Worm (Caenorhabditis elegans) whole organism, L1 larva: Measurements from ENCODE around the gene unc-79.

Experiments used
- C04F5.9 ChIP-seq: sonication (generic microtip); optimal IDR thresholded peaks from 2 replicates; lab custom pipeline; 2016; ENCODE audit warnings: missing genetic modification characterization, missing compliant biosample characterization
- C16A3.4 ChIP-seq: fragments of 150-350 bp; optimal IDR thresholded peaks from 2 replicates; lab custom pipeline; 2014; ENCODE audit warnings: missing biosample characterization, missing genetic modification characterization
- C34B4.2 ChIP-seq: sonication (generic microtip); optimal IDR thresholded peaks from 2 replicates; lab custom pipeline; 2017; ENCODE audit warnings: mild to moderate bottlenecking, missing genetic modification characterization, missing compliant biosample characterization
- F16B12.6 ChIP-seq: fragments of 150-350 bp; optimal IDR thresholded peaks from 2 replicates; lab custom pipeline; 2014; ENCODE audit warnings: missing biosample characterization, missing genetic modification characterization
- aha-1 ChIP-seq: fragments of 150-350 bp; optimal IDR thresholded peaks from 2 replicates; lab custom pipeline; 2014; ENCODE audit warnings: missing biosample characterization, missing genetic modification characterization
- alr-1 ChIP-seq: fragments of 200-800 bp; sonication (Bioruptor generic); optimal IDR thresholded peaks from 2 replicates; lab custom pipeline; 2018; ENCODE audit warnings: borderline replicate concordance, mild to moderate bottlenecking, missing genetic modification characterization, missing compliant biosample characterization
- ama-1 ChIP-seq: fragments of 150-350 bp; optimal IDR thresholded peaks from 2 replicates; lab custom pipeline; 2014
- blmp-1 ChIP-seq: fragments of 150-350 bp; optimal IDR thresholded peaks from 2 replicates; lab custom pipeline; 2014; ENCODE audit warnings: missing biosample characterization, missing genetic modification characterization
- ceh-8 ChIP-seq: fragments of 200-800 bp; sonication (Bioruptor generic); optimal IDR thresholded peaks from 2 replicates; lab custom pipeline; 2018; ENCODE audit warnings: mild to moderate bottlenecking, missing genetic modification characterization, moderate library complexity, missing compliant biosample characterization
- ceh-82 ChIP-seq, 3 experiments: fragments of 150-350 bp in 1 of 3; sonication (generic microtip) in 2 of 3; optimal IDR thresholded peaks; 2 replicates each; lab custom pipeline; 2014 to 2017; ENCODE audit warnings: missing biosample characterization in 3 of 3, missing genetic modification characterization in 3 of 3
- ces-1 ChIP-seq: fragments of 150-350 bp; optimal IDR thresholded peaks from 2 replicates; lab custom pipeline; 2014; ENCODE audit warnings: missing biosample characterization, missing genetic modification reagents, missing genetic modification characterization
- dpl-1 ChIP-seq, 3 experiments: fragments of 150-350 bp in 2 of 3; sonication (generic microtip) in 1 of 3; optimal IDR thresholded peaks; 2 replicates each; lab custom pipeline; 2014 to 2017; ENCODE audit warnings: missing biosample characterization in 3 of 3, missing genetic modification characterization in 3 of 3, missing genetic modification reagents in 3 of 3
- efl-1 ChIP-seq, 4 experiments: fragments of 150-350 bp; optimal IDR thresholded peaks in 3 of 4; peaks in 1 of 4; 1 replicate in 1 of 4; 2 replicates in 3 of 4; lab custom pipeline; 2014; ENCODE audit warnings: missing biosample characterization in 2 of 4, missing genetic modification characterization in 2 of 4, missing genetic modification reagents in 2 of 4
- egl-13 ChIP-seq: sonication (generic microtip); optimal IDR thresholded peaks from 2 replicates; lab custom pipeline; 2016; ENCODE audit warnings: missing genotype, missing genetic modification reagents, missing genetic modification characterization, missing compliant biosample characterization
- elt-2 ChIP-seq: sonication (generic microtip); optimal IDR thresholded peaks from 2 replicates; lab custom pipeline; 2016; ENCODE audit warnings: missing genetic modification characterization, mild to moderate bottlenecking, inconsistent platforms, missing compliant biosample characterization, missing genetic modification reagents
- elt-3 ChIP-seq, 6 experiments: fragments of 150-350 bp in 1 of 6; sonication (generic microtip); optimal IDR thresholded peaks; 2 replicates each; lab custom pipeline; 2017 to 2018; ENCODE audit warnings: missing biosample characterization in 6 of 6, missing genetic modification characterization in 6 of 6, inconsistent platforms in 1 of 6
- ets-5 ChIP-seq: fragments of 200-800 bp; sonication (Bioruptor generic); IDR thresholded peaks from 2 replicates; pipeline ENCODE4 v1.3.6; 2022; ENCODE audit warnings: missing genetic modification characterization, missing compliant biosample characterization
- fkh-10 ChIP-seq: sonication (generic microtip); optimal IDR thresholded peaks from 2 replicates; lab custom pipeline; 2017; ENCODE audit warnings: missing biosample characterization, missing genetic modification reagents, missing genetic modification characterization
- irx-1 ChIP-seq: sonication (generic microtip); optimal IDR thresholded peaks from 2 replicates; lab custom pipeline; 2016; ENCODE audit warnings: missing genetic modification characterization, missing compliant biosample characterization
- lin-14 ChIP-seq: fragments of 200-800 bp; sonication (Bioruptor generic); optimal IDR thresholded peaks from 2 replicates; lab custom pipeline; 2018; ENCODE audit warnings: mild to moderate bottlenecking, missing genetic modification characterization, moderate library complexity, missing compliant biosample characterization
- lin-35 ChIP-seq, 2 experiments: fragments of 150-350 bp; optimal IDR thresholded peaks; 2 replicates each; lab custom pipeline; 2014; ENCODE audit warnings: missing biosample characterization in 2 of 2, missing genetic modification characterization in 2 of 2, missing genetic modification reagents in 2 of 2
- mab-9 ChIP-seq: fragments of 200-800 bp; sonication (Bioruptor generic); IDR thresholded peaks from 2 replicates; pipeline ENCODE4 v1.3.6; 2022; ENCODE audit warnings: missing genetic modification reagents, missing genetic modification characterization, missing compliant biosample characterization
- mdl-1 ChIP-seq, 2 experiments: fragments of 150-350 bp; optimal IDR thresholded peaks; 2 replicates each; lab custom pipeline; 2014 to 2017; ENCODE audit warnings: missing biosample characterization in 2 of 2, missing genetic modification characterization in 2 of 2, inconsistent platforms in 1 of 2
- mef-2 ChIP-seq: fragments of 150-350 bp; optimal IDR thresholded peaks from 2 replicates; lab custom pipeline; 2014; ENCODE audit warnings: missing biosample characterization, missing genetic modification characterization
- nhr-20 ChIP-seq: sonication (generic microtip); optimal IDR thresholded peaks from 2 replicates; lab custom pipeline; 2016; ENCODE audit warnings: mild to moderate bottlenecking, missing genetic modification characterization, missing compliant biosample characterization
- nhr-237 ChIP-seq: fragments of 150-350 bp; optimal IDR thresholded peaks from 2 replicates; lab custom pipeline; 2014; ENCODE audit warnings: missing biosample characterization, missing genetic modification characterization
- nhr-47 ChIP-seq: sonication (generic microtip); optimal IDR thresholded peaks from 2 replicates; lab custom pipeline; 2016; ENCODE audit warnings: mild to moderate bottlenecking, missing genetic modification characterization, moderate library complexity, missing compliant biosample characterization
- nhr-77 ChIP-seq: fragments of 150-350 bp; optimal IDR thresholded peaks from 2 replicates; lab custom pipeline; 2014; ENCODE audit warnings: missing biosample characterization, missing genetic modification characterization
- nhr-84 ChIP-seq: sonication (generic microtip); optimal IDR thresholded peaks from 2 replicates; lab custom pipeline; 2017; ENCODE audit warnings: missing biosample characterization, missing genetic modification characterization
- nhr-85 ChIP-seq: sonication (generic microtip); peaks from one replicate; lab custom pipeline; 2016; ENCODE audit warnings: missing genetic modification characterization, inconsistent platforms, missing compliant biosample characterization
- pax-3 ChIP-seq: fragments of 200-800 bp; sonication (Bioruptor generic); optimal IDR thresholded peaks from 2 replicates; lab custom pipeline; 2018; ENCODE audit warnings: mild to moderate bottlenecking, missing genetic modification characterization, moderate library complexity, missing compliant biosample characterization
- snpc-4 ChIP-seq: fragments of 150-350 bp; optimal IDR thresholded peaks from 2 replicates; lab custom pipeline; 2014; ENCODE audit warnings: missing biosample characterization, missing genetic modification characterization
- snu-23 ChIP-seq: sonication (generic microtip); optimal IDR thresholded peaks from 2 replicates; lab custom pipeline; 2016; ENCODE audit warnings: missing genetic modification characterization, missing compliant biosample characterization
- sup-37 ChIP-seq: fragments of 200-800 bp; sonication (Bioruptor generic); optimal IDR thresholded peaks from 2 replicates; lab custom pipeline; 2018; ENCODE audit warnings: mild to moderate bottlenecking, missing genetic modification characterization, missing compliant biosample characterization
- unc-130 ChIP-seq: fragments of 150-350 bp; optimal IDR thresholded peaks from 2 replicates; lab custom pipeline; 2017; ENCODE audit warnings: missing biosample characterization, missing genetic modification characterization, inconsistent platforms
- unc-30 ChIP-seq: sonication (generic microtip); optimal IDR thresholded peaks from 2 replicates; lab custom pipeline; 2017; ENCODE audit warnings: missing biosample characterization, missing genetic modification characterization
- ztf-11 ChIP-seq, 2 experiments: sonication (generic microtip); optimal IDR thresholded peaks; 2 replicates each; lab custom pipeline; 2016 to 2017; ENCODE audit warnings: missing genetic modification characterization in 2 of 2, missing biosample characterization in 1 of 2, missing compliant biosample characterization in 1 of 2

Gene unc-79

ce11 chrIII:4113594-4113993 lies 47.2 kb downstream of the unc-79 start (continued):
- TF ChIP-seq F16B12.6: no peak
- no peak for TF ChIP-seq dpl-1 (GFP tag; optimal IDR thresholded peaks at IDR 0.05; lab: Kevin White, UChicago)
- peak; percentile 46 for TF ChIP-seq snu-23 (GFP tag; lab: Kevin White, UChicago)
- peak; percentile 21 for TF ChIP-seq sup-37 (GFP tag; lab: Kevin White, UChicago)
- TF ChIP-seq nhr-84 (tag; lab: Kevin White, UChicago): no peak
- TF ChIP-seq ama-1: no peak
- no peak for TF ChIP-seq unc-30 (tag; lab: Kevin White, UChicago)
- TF ChIP-seq lin-35 (GFP tag; optimal IDR thresholded peaks at IDR 0.05; lab: Kevin White, UChicago): no peak
- no peak for TF ChIP-seq ceh-82 (tag; optimal IDR thresholded peaks at IDR 0.05; lab: Kevin White, UChicago)
- TF ChIP-seq snpc-4 (tag; lab: Kevin White, UChicago): no peak

DNA sequence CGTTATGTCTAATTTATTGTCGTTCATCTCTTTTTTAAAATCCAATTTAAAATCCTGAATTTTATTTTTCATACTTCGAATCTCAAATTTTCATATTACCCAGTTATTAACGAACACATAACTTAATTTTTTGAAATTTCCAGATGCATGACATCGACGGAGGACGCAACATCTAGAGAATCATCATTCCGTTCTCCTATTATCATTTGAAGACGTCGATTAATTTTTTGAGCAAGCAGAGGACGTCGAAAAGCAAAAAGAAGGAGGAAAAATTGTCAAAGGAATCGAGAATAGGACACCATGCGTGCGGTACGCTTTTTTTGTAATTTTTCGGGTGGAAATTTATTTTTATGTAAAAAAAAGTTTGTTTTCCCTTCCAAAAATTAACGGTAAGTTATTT lies 48.7 kb downstream of the unc-79 start, which contains the start of gene unc-103:
TSS of gene unc-103 (plus strand) at position 301 of the 400 bp plus-strand sequence.
- no peak for TF ChIP-seq snpc-4 (tag; lab: Kevin White, UChicago)
- TF ChIP-seq nhr-84 (tag; lab: Kevin White, UChicago): no peak
- no peak for TF ChIP-seq ama-1
- TF ChIP-seq aha-1 (tag; lab: Kevin White, UChicago): no peak
- TF ChIP-seq efl-1 (optimal IDR thresholded peaks at IDR 0.05; lab: Kevin White, UChicago): no peak
- TF ChIP-seq efl-1 (GFP tag; optimal IDR thresholded peaks at IDR 0.05 in 1 of 2; lab: Kevin White, UChicago): peak in 1 of 2 experiments; percentile 9
- no peak for TF ChIP-seq ceh-8 (GFP tag; lab: Kevin White, UChicago)
- TF ChIP-seq, all 84 proteins: peak for 1

ce11 chrIII:4119736-4120135 lies 53.3 kb downstream of the unc-79 start:
- no peak for TF ChIP-seq C04F5.9 (tag; lab: Kevin White, UChicago)
- TF ChIP-seq lin-14 (GFP tag; lab: Kevin White, UChicago): peak; percentile 45
- peak; percentile 32 for TF ChIP-seq egl-13
- TF ChIP-seq dpl-1 (GFP tag; optimal IDR thresholded peaks at IDR 0.05; lab: Kevin White, UChicago): no peak

ce11 chrIII:4120386-4120785 lies 54.0 kb downstream of the unc-79 start:
- TF ChIP-seq efl-1 (optimal IDR thresholded peaks at IDR 0.05; lab: Kevin White, UChicago): no peak
- peak; percentile 28 to 35 for TF ChIP-seq efl-1 (GFP tag; optimal IDR thresholded peaks at IDR 0.05 in 1 of 2; lab: Kevin White, UChicago)
- TF ChIP-seq nhr-237: no peak
- peak in 1 of 3 experiments; percentile 3 for TF ChIP-seq dpl-1 (GFP tag; optimal IDR thresholded peaks at IDR 0.05; lab: Kevin White, UChicago)
- TF ChIP-seq fkh-10 (GFP tag; lab: Kevin White, UChicago): no peak
- TF ChIP-seq C16A3.4 (tag; lab: Kevin White, UChicago): no peak
- no peak for TF ChIP-seq nhr-47 (tag; lab: Kevin White, UChicago)
- no peak for TF ChIP-seq blmp-1 (tag; lab: Kevin White, UChicago)
- TF ChIP-seq irx-1 (tag; lab: Kevin White, UChicago): no peak
- no peak for TF ChIP-seq elt-2 (tag; lab: Kevin White, UChicago)
- TF ChIP-seq nhr-77 (tag; lab: Kevin White, UChicago): no peak
- TF ChIP-seq alr-1: no peak
- TF ChIP-seq unc-130 (tag; lab: Kevin White, UChicago): no peak
- peak; percentile 7 for TF ChIP-seq nhr-85
- TF ChIP-seq mef-2: no peak
- no peak for TF ChIP-seq ces-1 (GFP tag; lab: Kevin White, UChicago)
- no peak for TF ChIP-seq nhr-20 (tag; lab: Kevin White, UChicago)
- no peak for TF ChIP-seq ztf-11 (tag; optimal IDR thresholded peaks at IDR 0.05; lab: Kevin White, UChicago)
- no peak for TF ChIP-seq C34B4.2
- TF ChIP-seq pax-3 (tag; lab: Kevin White, UChicago): no peak
- no peak for TF ChIP-seq elt-3 (tag; optimal IDR thresholded peaks at IDR 0.05; lab: Kevin White, UChicago)
- TF ChIP-seq mdl-1 (tag; optimal IDR thresholded peaks at IDR 0.05; lab: Kevin White, UChicago): no peak
- no peak for TF ChIP-seq mab-9 (GFP tag; lab: Robert Waterston, UW)
- TF ChIP-seq ets-5 (GFP tag; lab: Robert Waterston, UW): no peak
- TF ChIP-seq, all 84 proteins: peak for 3
